Fruit fly (Drosophila melanogaster): ENCODE results near the gene CG13023.
A peak's percentile ranks its signal among the peaks of the same experiment; 100 is the strongest.

The CG13023 gene

DNA sequence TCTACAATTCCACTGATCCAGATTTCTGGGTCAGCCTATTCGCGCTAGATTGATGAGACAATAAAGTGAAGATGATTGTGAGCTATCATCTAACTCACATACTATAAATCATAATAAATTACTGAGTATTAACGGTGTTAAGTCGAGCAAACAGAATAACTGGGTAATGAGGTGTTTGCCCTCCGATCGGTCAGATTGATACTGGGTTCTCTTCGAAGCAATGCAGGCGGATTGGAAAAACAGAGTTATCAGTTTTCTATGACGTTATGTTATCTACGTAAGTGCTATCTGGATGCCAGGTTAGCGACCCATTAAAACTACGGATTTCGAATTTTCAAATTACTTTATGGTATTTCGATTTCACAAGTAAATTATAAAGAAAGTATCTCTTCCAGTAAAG is 35.3 kb downstream of the CG13023 start:
- TF ChIP-seq cnc (optimal IDR thresholded peaks at IDR 0.05) (no peak), ovo (GFP tag; optimal IDR thresholded peaks at IDR 0.05) (no peak), CG7101 (tag; optimal IDR thresholded peaks at IDR 0.05) (no peak), kay (GFP tag; ENCODE audit: borderline replicate concordance) (peak; percentile 32), Mnt (GFP tag; optimal IDR thresholded peaks at IDR 0.05) (no peak), CG7045 (GFP tag; optimal IDR thresholded peaks at IDR 0.05) (no peak)

DNA sequence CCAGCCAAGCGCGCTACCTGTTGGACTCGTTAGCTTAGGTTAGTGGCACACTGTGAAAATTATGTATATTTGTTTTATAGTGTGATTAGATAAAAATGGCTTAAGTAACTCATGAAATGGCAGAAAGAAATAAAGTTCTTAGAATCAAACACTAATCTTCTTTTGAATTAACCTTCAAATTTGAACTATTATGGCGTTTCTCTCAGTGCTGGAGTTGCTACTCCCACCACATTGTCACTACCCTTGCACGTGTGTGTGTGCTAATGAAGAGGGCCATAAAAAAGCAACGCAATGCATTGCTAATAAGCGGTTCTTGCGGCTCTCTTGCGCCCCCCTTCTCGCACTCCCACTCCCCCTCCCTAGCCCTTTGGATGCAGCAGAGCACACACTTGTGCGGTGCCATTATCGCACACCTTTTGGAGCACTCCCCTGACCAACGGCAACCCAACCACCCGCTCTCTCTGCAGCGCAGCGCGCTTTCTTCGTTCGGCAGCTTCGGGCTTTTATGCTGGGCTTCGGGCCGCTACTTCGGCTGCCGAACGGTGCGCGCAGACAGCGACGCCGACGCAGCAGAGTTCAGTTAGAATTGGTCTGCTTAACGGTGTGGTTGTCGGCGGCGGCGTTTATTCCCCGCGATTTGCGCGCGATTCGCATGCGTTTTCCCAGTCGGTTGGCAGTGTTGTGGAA is 36.4 kb downstream of the CG13023 start:
- TF ChIP-seq kay (GFP tag; ENCODE audit: borderline replicate concordance) (peak; percentile 22), Crg-1 (GFP tag; optimal IDR thresholded peaks at IDR 0.05) (peak; percentile 42), cnc (optimal IDR thresholded peaks at IDR 0.05) (no peak), CG33017 (tag; optimal IDR thresholded peaks at IDR 0.05) (peak; percentile 9), CG14711 (tag; optimal IDR thresholded peaks at IDR 0.05) (peak; percentile 58), Hr96 (GFP tag; optimal IDR thresholded peaks at IDR 0.05) (no peak), pad (GFP tag; optimal IDR thresholded peaks at IDR 0.05) (peak; percentile 66), bab1 (GFP tag; optimal IDR thresholded peaks at IDR 0.05) (peak; percentile 82), tj (GFP tag; optimal IDR thresholded peaks at IDR 0.05) (peak; percentile 88), ovo (GFP tag; optimal IDR thresholded peaks at IDR 0.05) (peak; percentile 54), cic (GFP tag; optimal IDR thresholded peaks at IDR 0.05) (peak; percentile 43), CG7101 (tag; optimal IDR thresholded peaks at IDR 0.05) (peak; percentile 55), Mnt (GFP tag; optimal IDR thresholded peaks at IDR 0.05) (peak; percentile 46), CG12768 (GFP tag; optimal IDR thresholded peaks at IDR 0.05) (peak; percentile 61), CG11617 (GFP tag; optimal IDR thresholded peaks at IDR 0.05) (peak; percentile 46), Clk (GFP tag; optimal IDR thresholded peaks at IDR 0.05) (no peak)

- no peak for TF ChIP-seq CG7045 (GFP tag; optimal IDR thresholded peaks at IDR 0.05)
- no peak for TF ChIP-seq Crg-1 (GFP tag; optimal IDR thresholded peaks at IDR 0.05)
- no peak for TF ChIP-seq CG12768 (GFP tag; optimal IDR thresholded peaks at IDR 0.05)
- TF ChIP-seq toe (GFP tag; optimal IDR thresholded peaks at IDR 0.05), result no peak
- no peak for TF ChIP-seq CG33017 (tag; optimal IDR thresholded peaks at IDR 0.05)
- TF ChIP-seq pad (GFP tag; optimal IDR thresholded peaks at IDR 0.05), result no peak
- no peak for TF ChIP-seq ovo (GFP tag; optimal IDR thresholded peaks at IDR 0.05)
- no peak for TF ChIP-seq bab1 (GFP tag; optimal IDR thresholded peaks at IDR 0.05)
- no peak for TF ChIP-seq Hr96 (GFP tag; optimal IDR thresholded peaks at IDR 0.05)
- TF ChIP-seq Clk (GFP tag; optimal IDR thresholded peaks at IDR 0.05), result no peak
- TF ChIP-seq CG14711 (tag; optimal IDR thresholded peaks at IDR 0.05), result no peak
Observed at dm6 chr3L:16889545-16889944, 37.7 kb downstream of the CG13023 start.

- TF ChIP-seq Crg-1 (GFP tag; optimal IDR thresholded peaks at IDR 0.05), result no peak
- no peak for TF ChIP-seq CG5204 (GFP tag; optimal IDR thresholded peaks at IDR 0.05)
- peak; percentile 60 for TF ChIP-seq tj (GFP tag; optimal IDR thresholded peaks at IDR 0.05)
- TF ChIP-seq cic (GFP tag; optimal IDR thresholded peaks at IDR 0.05), result no peak
Observed at dm6 chr3L:16887272-16887671, 40.0 kb downstream of the CG13023 start.

dm6 chr3L:16886179-16886930 is 40.9 kb downstream of the CG13023 start:
- TF ChIP-seq CG14711 (tag; optimal IDR thresholded peaks at IDR 0.05) (peak; percentile 10), tj (GFP tag; optimal IDR thresholded peaks at IDR 0.05) (peak; percentile 29), bab1 (GFP tag; optimal IDR thresholded peaks at IDR 0.05) (peak; percentile 34), CG5204 (GFP tag; optimal IDR thresholded peaks at IDR 0.05) (no peak), CG7101 (tag; optimal IDR thresholded peaks at IDR 0.05) (no peak), CG12768 (GFP tag; optimal IDR thresholded peaks at IDR 0.05) (peak; percentile 35), CG33017 (tag; optimal IDR thresholded peaks at IDR 0.05) (no peak), kay (GFP tag; ENCODE audit: borderline replicate concordance) (peak; percentile 95), cic (GFP tag; optimal IDR thresholded peaks at IDR 0.05) (peak; percentile 65)

dm6 chr3L:16885042-16885441 is 42.2 kb downstream of the CG13023 start:
- TF ChIP-seq CG33017 (tag; optimal IDR thresholded peaks at IDR 0.05), result peak; percentile 45
- no peak for TF ChIP-seq Crg-1 (GFP tag; optimal IDR thresholded peaks at IDR 0.05)

- TF ChIP-seq CG33017 (tag; optimal IDR thresholded peaks at IDR 0.05) (no peak), CG5204 (GFP tag; optimal IDR thresholded peaks at IDR 0.05) (no peak), CG11617 (GFP tag; optimal IDR thresholded peaks at IDR 0.05) (no peak), cnc (optimal IDR thresholded peaks at IDR 0.05) (no peak), toe (GFP tag; optimal IDR thresholded peaks at IDR 0.05) (no peak), Crg-1 (GFP tag; optimal IDR thresholded peaks at IDR 0.05) (no peak), Hr96 (GFP tag; optimal IDR thresholded peaks at IDR 0.05) (no peak), tj (GFP tag; optimal IDR thresholded peaks at IDR 0.05) (no peak), pad (GFP tag; optimal IDR thresholded peaks at IDR 0.05) (no peak), kay (GFP tag; ENCODE audit: borderline replicate concordance) (no peak), CG14711 (tag; optimal IDR thresholded peaks at IDR 0.05) (no peak), Clk (GFP tag; optimal IDR thresholded peaks at IDR 0.05) (no peak), Mnt (GFP tag; optimal IDR thresholded peaks at IDR 0.05) (no peak), CG12768 (GFP tag; optimal IDR thresholded peaks at IDR 0.05) (no peak), cic (GFP tag; optimal IDR thresholded peaks at IDR 0.05) (no peak), CG7045 (GFP tag; optimal IDR thresholded peaks at IDR 0.05) (no peak), ovo (GFP tag; optimal IDR thresholded peaks at IDR 0.05) (no peak), CG7101 (tag; optimal IDR thresholded peaks at IDR 0.05) (no peak), bab1 (GFP tag; optimal IDR thresholded peaks at IDR 0.05) (no peak)
Observed at dm6 chr3L:16884037-16884436, 43.2 kb downstream of the CG13023 start.

All from whole organism, adult.